Fruit fly (Drosophila melanogaster): Measurements from ENCODE around the gene CG9356.

CG9356 gene

DNA sequence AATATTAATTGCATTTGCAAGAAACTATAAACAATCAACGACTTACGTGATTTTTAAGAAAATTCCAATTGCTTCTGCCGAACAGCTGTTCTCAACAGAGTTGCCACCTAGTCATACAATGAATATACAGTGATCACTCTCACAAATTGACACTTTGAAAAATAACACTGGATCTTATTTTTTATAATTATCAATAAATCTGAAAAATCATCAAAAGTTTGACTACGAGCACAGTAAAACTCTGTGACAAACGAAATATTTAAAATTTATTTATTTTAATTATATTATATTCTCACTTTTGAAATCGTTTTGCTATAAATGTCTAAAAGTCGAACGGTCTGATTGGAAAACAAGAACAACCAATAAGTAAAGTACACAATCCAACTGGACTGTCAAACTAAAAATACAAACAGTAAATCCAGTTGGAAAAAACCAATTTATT, 4.1 kb downstream of the CG9356 start, which contains the start of gene CG34117 (continued):
- peak; percentile 69 for TF ChIP-seq Max (GFP tag; optimal IDR thresholded peaks at IDR 0.05)
- peak; percentile 56 for TF ChIP-seq ATbp (GFP tag; optimal IDR thresholded peaks at IDR 0.05)
- peak; percentile 81 for TF ChIP-seq CG4617 (GFP tag; optimal IDR thresholded peaks at IDR 0.05; ENCODE audit: borderline replicate concordance)
- TF ChIP-seq pros (GFP tag; optimal IDR thresholded peaks at IDR 0.05), result no peak
- TF ChIP-seq CG7357 (GFP tag; IDR thresholded peaks at IDR 0.05), result peak; percentile 55; the same call in 2 of the 3 replicates
- peak; percentile 92 for TF ChIP-seq CG11456 (GFP tag; IDR thresholded peaks at IDR 0.05)
- peak; percentile 81 for TF ChIP-seq CG12155 (GFP tag; optimal IDR thresholded peaks at IDR 0.05)
- TF ChIP-seq wek (GFP tag; optimal IDR thresholded peaks at IDR 0.05), result no peak
- TF ChIP-seq CG7372 (GFP tag; IDR thresholded peaks at IDR 0.05), result peak; percentile 44; the same call in 1 of the 2 replicates
- peak; percentile 95 for TF ChIP-seq CG9932 (GFP tag; IDR thresholded peaks at IDR 0.05)
- peak; percentile 95 for TF ChIP-seq row (GFP tag; IDR thresholded peaks at IDR 0.05)
- peak; percentile 90 for TF ChIP-seq Xrp1 (GFP tag; IDR thresholded peaks at IDR 0.05)
- TF ChIP-seq Tbp (GFP tag; optimal IDR thresholded peaks at IDR 0.05), result no peak
- peak; percentile 60 for TF ChIP-seq CG3995 (GFP tag; optimal IDR thresholded peaks at IDR 0.05)
- no peak for TF ChIP-seq NK7.1 (GFP tag; optimal IDR thresholded peaks at IDR 0.05)
- no peak for TF ChIP-seq corto (GFP tag; optimal IDR thresholded peaks at IDR 0.05)
- TF ChIP-seq az2 (GFP tag; optimal IDR thresholded peaks at IDR 0.05), result peak; percentile 88
- peak; percentile 53 for TF ChIP-seq psq (GFP tag; optimal IDR thresholded peaks at IDR 0.05)
- TF ChIP-seq CG10274 (GFP tag; optimal IDR thresholded peaks at IDR 0.05), result no peak
- peak; percentile 93 for TF ChIP-seq sens (GFP tag)
- TF ChIP-seq Dad (GFP tag; optimal IDR thresholded peaks at IDR 0.05), result peak; percentile 34
- peak; percentile 54 for TF ChIP-seq CG8290 (GFP tag; optimal IDR thresholded peaks at IDR 0.05)
- peak in 1 of 2 experiments; percentile 79 for TF ChIP-seq CG8290 (tag; optimal IDR thresholded peaks at IDR 0.05)
- peak; percentile 88 for TF ChIP-seq CG18599 (GFP tag; optimal IDR thresholded peaks at IDR 0.05)
- peak; percentile 81 for TF ChIP-seq CG14710 (tag; optimal IDR thresholded peaks at IDR 0.05)
- peak; percentile 89 for TF ChIP-seq CG17829 (tag; optimal IDR thresholded peaks at IDR 0.05)
- peak; percentile 85 for TF ChIP-seq HmgZ (tag; optimal IDR thresholded peaks at IDR 0.05)
- TF ChIP-seq Ssrp (tag; optimal IDR thresholded peaks at IDR 0.05), result peak; percentile 74
- TF ChIP-seq Bgb (GFP tag; IDR thresholded peaks at IDR 0.05; ENCODE audit: partially characterized antibody), result no peak
- TF ChIP-seq CG4424 (GFP tag; optimal IDR thresholded peaks at IDR 0.05), result peak; percentile 81
- no peak for TF ChIP-seq nerfin-2 (GFP tag; IDR thresholded peaks at IDR 0.05; ENCODE audit: partially characterized antibody)
- peak; percentile 61 for TF ChIP-seq bcd (GFP tag; optimal IDR thresholded peaks at IDR 0.05)
- peak; percentile 67 for TF ChIP-seq Spps (tag; optimal IDR thresholded peaks at IDR 0.05)
- TF ChIP-seq hkb (optimal IDR thresholded peaks at IDR 0.05), result no peak
- TF ChIP-seq hkb (GFP tag; IDR thresholded peaks at IDR 0.05), result peak; percentile 88
- peak; percentile 79; the same call in 2 of the 3 replicates for TF ChIP-seq B-H1 (GFP tag; IDR thresholded peaks at IDR 0.05)
- peak; percentile 58 for TF ChIP-seq sqz (GFP tag; optimal IDR thresholded peaks at IDR 0.05)
- peak; percentile 69 for TF ChIP-seq CG10959 (GFP tag; IDR thresholded peaks at IDR 0.05)
- TF ChIP-seq sc (optimal IDR thresholded peaks at IDR 0.05), result no peak
- TF ChIP-seq sc (GFP tag; optimal IDR thresholded peaks at IDR 0.05), result peak; percentile 58
- no peak for TF ChIP-seq HLH4C (GFP tag; IDR thresholded peaks at IDR 0.05; ENCODE audit: partially characterized antibody)
- peak; percentile 49 for TF ChIP-seq Hmx (GFP tag; optimal IDR thresholded peaks at IDR 0.05)
- TF ChIP-seq CG7556 (GFP tag; optimal IDR thresholded peaks at IDR 0.05), result peak; percentile 75
- peak; percentile 82 for TF ChIP-seq CG13424 (tag; optimal IDR thresholded peaks at IDR 0.05)
- TF ChIP-seq dmrt11E (tag; optimal IDR thresholded peaks at IDR 0.05), result peak; percentile 76
- TF ChIP-seq Rfx (GFP tag; IDR thresholded peaks at IDR 0.05), result peak; percentile 88
- TF ChIP-seq CG4328 (GFP tag; optimal IDR thresholded peaks at IDR 0.05), result peak; percentile 71
- TF ChIP-seq Adf1 (GFP tag; IDR thresholded peaks at IDR 0.05), result peak; percentile 54; the same call in 1 of the 2 replicates
- TF ChIP-seq CG30020 (tag; optimal IDR thresholded peaks at IDR 0.05), result peak; percentile 49
- no peak for TF ChIP-seq p53 (GFP tag; optimal IDR thresholded peaks at IDR 0.05)
- TF ChIP-seq CG33557 (GFP tag; optimal IDR thresholded peaks at IDR 0.05), result peak; percentile 61
- peak; percentile 85 for TF ChIP-seq CG2678 (tag; optimal IDR thresholded peaks at IDR 0.05)

All from whole organism, embryonic.